Fruit fly (Drosophila melanogaster): Measurements from ENCODE around the gene shep.
A peak's percentile ranks its signal among the peaks of the same experiment; 100 is the strongest.

The shep gene

DNA sequence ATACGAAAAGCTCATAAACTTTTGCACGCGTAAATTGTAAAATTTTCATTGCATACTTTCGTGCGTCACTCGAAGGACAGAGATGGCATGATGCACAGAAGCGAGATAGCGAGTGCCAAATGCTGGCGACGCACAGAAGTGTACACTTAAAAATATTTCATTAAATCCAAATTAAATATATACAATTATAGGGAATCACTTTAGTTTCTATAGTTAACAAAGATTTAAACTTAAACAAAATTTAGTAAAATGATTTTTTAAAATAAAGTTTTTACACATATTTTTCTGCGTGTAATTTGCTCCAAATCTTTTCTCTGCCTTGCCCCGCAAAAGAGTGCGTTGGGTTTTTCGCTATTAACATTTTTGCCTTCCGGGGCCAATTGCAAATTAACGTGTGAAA is 10.4 kb upstream of the shep start (continued):
- TF ChIP-seq CG17186 (GFP tag; optimal IDR thresholded peaks at IDR 0.05) (no peak), abd-A (tag; optimal IDR thresholded peaks at IDR 0.05) (peak; percentile 49), Dref (GFP tag; IDR thresholded peaks at IDR 0.05) (no peak), Doc2 (GFP tag; IDR thresholded peaks at IDR 0.05) (no peak), Sox102F (GFP tag; optimal IDR thresholded peaks at IDR 0.05) (peak; percentile 62), kni (GFP tag; optimal IDR thresholded peaks at IDR 0.05) (no peak), Hmx (GFP tag; optimal IDR thresholded peaks at IDR 0.05) (no peak), lov (optimal IDR thresholded peaks at IDR 0.05) (no peak), lov (GFP tag; IDR thresholded peaks at IDR 0.05) (no peak), corto (GFP tag; optimal IDR thresholded peaks at IDR 0.05) (no peak), CG17829 (tag; optimal IDR thresholded peaks at IDR 0.05) (peak; percentile 11), CG33213 (GFP tag; optimal IDR thresholded peaks at IDR 0.05) (no peak), CG10267 (tag; optimal IDR thresholded peaks at IDR 0.05) (peak; percentile 52), CG3726 (GFP tag; IDR thresholded peaks at IDR 0.05) (no peak), lilli (GFP tag; optimal IDR thresholded peaks at IDR 0.05) (peak; percentile 35), CG17385 (GFP tag; optimal IDR thresholded peaks at IDR 0.05) (peak; percentile 46), CG9437 (GFP tag; optimal IDR thresholded peaks at IDR 0.05) (peak; percentile 20), CG14014 (GFP tag; IDR thresholded peaks at IDR 0.05) (peak; percentile 62; the same call in 1 of the 2 replicates), CG6791 (GFP tag; IDR thresholded peaks at IDR 0.05; ENCODE audit: partially characterized antibody) (no peak), fd96Cb (tag; optimal IDR thresholded peaks at IDR 0.05) (peak; percentile 63), CG1602 (GFP tag; optimal IDR thresholded peaks at IDR 0.05) (peak; percentile 9), phol (tag; optimal IDR thresholded peaks at IDR 0.05) (peak; percentile 73), Nf-YA (GFP tag; IDR thresholded peaks at IDR 0.05) (0 out of 2 replicates have a peak, but pooled peaks have one; percentile 39), CG34422 (GFP tag; IDR thresholded peaks at IDR 0.05) (0 out of 3 replicates have a peak, but pooled peaks have one; percentile 39), CG18476 (GFP tag; optimal IDR thresholded peaks at IDR 0.05) (peak; percentile 17), D19A (tag; optimal IDR thresholded peaks at IDR 0.05) (peak; percentile 50), unpg (GFP tag; optimal IDR thresholded peaks at IDR 0.05) (peak; percentile 61), sim (GFP tag; IDR thresholded peaks at IDR 0.05) (peak; percentile 15; the same call in 1 of the 2 replicates), CG3847 (GFP tag; IDR thresholded peaks at IDR 0.05) (peak; percentile 44), gcm (GFP tag; optimal IDR thresholded peaks at IDR 0.05) (no peak), Gsc (GFP tag; IDR thresholded peaks at IDR 0.05) (no peak), CG12155 (GFP tag; optimal IDR thresholded peaks at IDR 0.05) (peak; percentile 18), sens (GFP tag) (peak; percentile 62), CG18599 (GFP tag; optimal IDR thresholded peaks at IDR 0.05) (peak; percentile 84), CG4854 (GFP tag; optimal IDR thresholded peaks at IDR 0.05) (peak; percentile 2), CG17359 (tag; optimal IDR thresholded peaks at IDR 0.05) (peak; percentile 45), CG13424 (tag; optimal IDR thresholded peaks at IDR 0.05) (peak; percentile 53), CG8765 (GFP tag; IDR thresholded peaks at IDR 0.05) (no peak), dysf (GFP tag; IDR thresholded peaks at IDR 0.05) (peak; percentile 61), da (GFP tag; optimal IDR thresholded peaks at IDR 0.05) (no peak), Rfx (GFP tag; IDR thresholded peaks at IDR 0.05) (peak; percentile 54; the same call in 1 of the 2 replicates), CG3065 (GFP tag; optimal IDR thresholded peaks at IDR 0.05) (no peak), Hr3 (GFP tag; optimal IDR thresholded peaks at IDR 0.05) (peak; percentile 19), HmgD (GFP tag; optimal IDR thresholded peaks at IDR 0.05) (no peak), CG1832 (GFP tag; optimal IDR thresholded peaks at IDR 0.05) (peak; percentile 14), Aef1 (GFP tag; IDR thresholded peaks at IDR 0.05) (peak; percentile 70), Mad (GFP tag; optimal IDR thresholded peaks at IDR 0.05) (no peak), fd3F (GFP tag; optimal IDR thresholded peaks at IDR 0.05) (peak; percentile 34), tgo (GFP tag; IDR thresholded peaks at IDR 0.05) (peak; percentile 55; the same call in 2 of the 3 replicates), Deaf1 (tag; optimal IDR thresholded peaks at IDR 0.05) (peak; percentile 43), z (GFP tag; IDR thresholded peaks at IDR 0.05) (no peak), CG12104 (GFP tag; optimal IDR thresholded peaks at IDR 0.05) (no peak)

Data from whole organism, embryonic.